Fruit fly (Drosophila melanogaster) whole organism, wandering third instar larva: ENCODE data around the gene Prm.

Source experiments
- Abd-B ChIP-seq: fragments of >200 bp; optimal IDR thresholded peaks from 2 replicates; lab custom pipeline; 2017; ENCODE audit warnings: missing biosample characterization, missing genetic modification characterization
- CG32264 ChIP-seq: fragments of 200-800 bp; sonication (Bioruptor generic); optimal IDR thresholded peaks from 2 replicates; lab custom pipeline; 2016; ENCODE audit warnings: missing biosample characterization, missing genetic modification characterization
- CG9705 ChIP-seq: fragments of 200-800 bp; sonication (Bioruptor generic); optimal IDR thresholded peaks from 2 replicates; lab custom pipeline; 2018; ENCODE audit warnings: missing biosample characterization, mild to moderate bottlenecking, missing genetic modification characterization
- CrebA ChIP-seq: fragments of 200-800 bp; sonication (Bioruptor generic); optimal IDR thresholded peaks from 2 replicates; lab custom pipeline; 2016; ENCODE audit warnings: missing biosample characterization, mild to moderate bottlenecking, missing genetic modification characterization, borderline replicate concordance
- Dfd ChIP-seq: fragments of >200 bp; optimal IDR thresholded peaks from 2 replicates; lab custom pipeline; 2017; ENCODE audit warnings: missing biosample characterization, missing genetic modification characterization
- Dif ChIP-seq: fragments of 200-275, 200-300 bp; sonication (Bioruptor generic); optimal IDR thresholded peaks from 2 replicates; lab custom pipeline; 2018; ENCODE audit warnings: missing biosample characterization, missing genetic modification characterization; ENCODE audit not compliant: partially characterized antibody
- GATAd ChIP-seq: sonication (Bioruptor generic); optimal IDR thresholded peaks from 2 replicates; lab custom pipeline; 2016; ENCODE audit warnings: missing biosample characterization, missing genetic modification characterization
- HLH106 ChIP-seq: fragments of 200-800 bp; optimal IDR thresholded peaks from 3 replicates; lab custom pipeline; 2019; ENCODE audit warnings: missing biosample characterization, mild to moderate bottlenecking, missing genetic modification characterization, moderate library complexity
- Hnf4 ChIP-seq: fragments of 200-800 bp; sonication (Bioruptor generic); optimal IDR thresholded peaks from 2 replicates; lab custom pipeline; 2016; ENCODE audit warnings: missing biosample characterization, mild to moderate bottlenecking, missing genetic modification characterization
- Hr78 ChIP-seq: fragments of >200 bp; optimal IDR thresholded peaks from 2 replicates; lab custom pipeline; 2017; ENCODE audit warnings: missing biosample characterization, missing genetic modification characterization
- Hr83 ChIP-seq: fragments of 200-300 bp; sonication (Bioruptor generic); optimal IDR thresholded peaks from 2 replicates; lab custom pipeline; 2016; ENCODE audit warnings: missing biosample characterization, mild to moderate bottlenecking, missing genetic modification characterization, moderate library complexity; ENCODE audit not compliant: poor library complexity, severe bottlenecking
- Jra ChIP-seq: sonication (Bioruptor generic); optimal IDR thresholded peaks from 2 replicates; lab custom pipeline; 2016; ENCODE audit warnings: missing biosample characterization, missing genetic modification characterization
- Mio ChIP-seq: sonication (Bioruptor generic); optimal IDR thresholded peaks from 2 replicates; lab custom pipeline; 2016; ENCODE audit warnings: missing biosample characterization, missing genetic modification characterization
- Myc ChIP-seq: fragments of >200 bp; optimal IDR thresholded peaks from 2 replicates; lab custom pipeline; 2017
- N ChIP-seq: fragments of >200 bp; optimal IDR thresholded peaks from 2 replicates; lab custom pipeline; 2018; ENCODE audit warnings: missing biosample characterization, missing external identifiers, missing genetic modification characterization
- OdsH ChIP-seq: fragments of 200-800 bp; sonication (Bioruptor generic); optimal IDR thresholded peaks from 2 replicates; lab custom pipeline; 2016; ENCODE audit warnings: missing biosample characterization, mild to moderate bottlenecking, missing genetic modification characterization
- Rel ChIP-seq, 2 experiments: fragments of 200-800 bp; sonication (Bioruptor generic) in 1 of 2; optimal IDR thresholded peaks; 2 replicates in 1 of 2; 3 replicates in 1 of 2; lab custom pipeline; 2016 to 2019; ENCODE audit warnings: mild to moderate bottlenecking in 2 of 2, missing biosample characterization in 2 of 2, missing genetic modification characterization in 2 of 2, moderate library complexity in 1 of 2
- Sp1 ChIP-seq: fragments of 200-800 bp; sonication (Bioruptor generic); optimal IDR thresholded peaks from 3 replicates; lab custom pipeline; 2019; ENCODE audit warnings: missing biosample characterization, mild to moderate bottlenecking, missing genetic modification characterization, moderate library complexity
- Vsx2 ChIP-seq: fragments of 200-300, 225-300 bp; sonication (Bioruptor generic); optimal IDR thresholded peaks from 2 replicates; lab custom pipeline; 2018; ENCODE audit warnings: missing biosample characterization, missing genetic modification characterization; ENCODE audit not compliant: partially characterized antibody
- br ChIP-seq: fragments of 200-800 bp; sonication (Bioruptor generic); optimal IDR thresholded peaks from 2 replicates; lab custom pipeline; 2016; ENCODE audit warnings: missing biosample characterization, missing genetic modification characterization
- brk ChIP-seq: fragments of 200-800 bp; sonication (Bioruptor generic); optimal IDR thresholded peaks from 2 replicates; lab custom pipeline; 2016; ENCODE audit warnings: missing biosample characterization, mild to moderate bottlenecking, missing genetic modification characterization
- dl ChIP-seq, 2 experiments: fragments of 175-275, 200-275 bp in 1 of 2; fragments of 200-275 bp in 1 of 2; sonication (Bioruptor generic); optimal IDR thresholded peaks; lab custom pipeline; 2018; ENCODE audit warnings: mild to moderate bottlenecking in 2 of 2, missing biosample characterization in 2 of 2, missing genetic modification characterization in 2 of 2, moderate library complexity in 2 of 2; ENCODE audit not compliant: partially characterized antibody in 2 of 2, insufficient read depth in 1 of 2
- dmrt93B ChIP-seq: fragments of 200-800 bp; sonication (Bioruptor generic); optimal IDR thresholded peaks from 2 replicates; lab custom pipeline; 2018; ENCODE audit warnings: missing biosample characterization, mild to moderate bottlenecking, missing genetic modification characterization
- dsf ChIP-seq: sonication (Bioruptor generic); optimal IDR thresholded peaks from 2 replicates; lab custom pipeline; 2016; ENCODE audit warnings: missing biosample characterization, missing genetic modification characterization, borderline replicate concordance
- ey ChIP-seq: fragments of 200-800 bp; sonication (Bioruptor generic); optimal IDR thresholded peaks from 2 replicates; lab custom pipeline; 2016; ENCODE audit warnings: missing biosample characterization, missing genetic modification characterization
- foxo ChIP-seq, 2 experiments: fragments of 200-800 bp; sonication (Bioruptor generic); optimal IDR thresholded peaks; 2 replicates in 1 of 2; 3 replicates in 1 of 2; lab custom pipeline; 2016 to 2017; ENCODE audit warnings: missing biosample characterization in 2 of 2, missing genetic modification characterization in 2 of 2
- fru ChIP-seq: fragments of 200-800 bp; sonication (Bioruptor generic); optimal IDR thresholded peaks from 3 replicates; lab custom pipeline; 2016; ENCODE audit warnings: missing biosample characterization, mild to moderate bottlenecking, missing genetic modification characterization
- h ChIP-seq: fragments of 200-800 bp; sonication (Bioruptor generic); optimal IDR thresholded peaks from 3 replicates; lab custom pipeline; 2016; ENCODE audit warnings: missing biosample characterization, mild to moderate bottlenecking, missing genetic modification characterization
- jim ChIP-seq: fragments of 175-275, 200-325 bp; sonication (Bioruptor generic); optimal IDR thresholded peaks from 2 replicates; lab custom pipeline; 2016; ENCODE audit warnings: missing biosample characterization, mild to moderate bottlenecking, missing genetic modification characterization
- lola ChIP-seq: fragments of >200 bp; optimal IDR thresholded peaks from 2 replicates; lab custom pipeline; 2017; ENCODE audit warnings: missing biosample characterization, missing genetic modification characterization
- pan ChIP-seq: fragments of >200 bp; optimal IDR thresholded peaks from 2 replicates; lab custom pipeline; 2017
- psq ChIP-seq: fragments of 200-800 bp; sonication (Bioruptor generic); optimal IDR thresholded peaks from 3 replicates; lab custom pipeline; 2017; ENCODE audit warnings: missing biosample characterization, mild to moderate bottlenecking, missing genetic modification characterization, moderate library complexity
- rgr ChIP-seq: fragments of 200-800 bp; sonication (Bioruptor generic); optimal IDR thresholded peaks from 3 replicates; lab custom pipeline; 2016; ENCODE audit warnings: missing biosample characterization, mild to moderate bottlenecking, missing genetic modification characterization
- sage ChIP-seq: fragments of 200-800 bp; sonication (Bioruptor generic); optimal IDR thresholded peaks from 2 replicates; lab custom pipeline; 2016; ENCODE audit warnings: missing biosample characterization, mild to moderate bottlenecking, missing genetic modification characterization
- sv ChIP-seq: fragments of 200-800 bp; sonication (Bioruptor generic); optimal IDR thresholded peaks from 3 replicates; lab custom pipeline; 2016; ENCODE audit warnings: missing biosample characterization, missing genetic modification characterization
- tai ChIP-seq: sonication (Bioruptor generic); optimal IDR thresholded peaks from 2 replicates; lab custom pipeline; 2016; ENCODE audit warnings: missing biosample characterization, missing genetic modification characterization
- usp ChIP-seq: fragments of >200 bp; optimal IDR thresholded peaks from 2 replicates; lab custom pipeline; 2017; ENCODE audit warnings: missing biosample characterization, missing genetic modification characterization
- woc ChIP-seq: sonication (Bioruptor generic); optimal IDR thresholded peaks from 2 replicates; lab custom pipeline; 2016; ENCODE audit warnings: missing biosample characterization, mild to moderate bottlenecking, missing genetic modification characterization

Prm gene

dm6 chr3L:8698493-8699166, 46.5 kb downstream of the Prm start:
- peak; percentile 21 for TF ChIP-seq Vsx2
- peak; percentile 46 for TF ChIP-seq Hnf4 (GFP tag; lab: Kevin White, UChicago)
- no peak for TF ChIP-seq Rel (GFP tag; optimal IDR thresholded peaks at IDR 0.05; lab: Kevin White, UChicago)
- TF ChIP-seq Rel (tag; optimal IDR thresholded peaks at IDR 0.05; lab: Kevin White, UChicago), result peak; percentile 28
- TF ChIP-seq sv (GFP tag; lab: Kevin White, UChicago), result no peak

- no peak for TF ChIP-seq Vsx2
- TF ChIP-seq Dif (GFP tag; lab: Kevin White, UChicago), result no peak
- no peak for TF ChIP-seq Rel (GFP tag; optimal IDR thresholded peaks at IDR 0.05; lab: Kevin White, UChicago)
- peak; percentile 64 for TF ChIP-seq Rel (tag; optimal IDR thresholded peaks at IDR 0.05; lab: Kevin White, UChicago)
- no peak for TF ChIP-seq Hr78 (GFP tag; lab: Kevin White, UChicago)
- no peak for TF ChIP-seq brk (GFP tag; lab: Kevin White, UChicago)
- no peak for TF ChIP-seq jim (GFP tag; lab: Kevin White, UChicago)
- TF ChIP-seq Myc, result no peak
- peak; percentile 4 for TF ChIP-seq HLH106 (tag; lab: Kevin White, UChicago)
- TF ChIP-seq Hr83 (GFP tag; lab: Kevin White, UChicago), result no peak
- TF ChIP-seq foxo (GFP tag; optimal IDR thresholded peaks at IDR 0.05; lab: Kevin White, UChicago), result no peak
- no peak for TF ChIP-seq rgr (GFP tag; lab: Kevin White, UChicago)
- no peak for TF ChIP-seq CG9705
- TF ChIP-seq dmrt93B (GFP tag; lab: Kevin White, UChicago), result no peak
- no peak for TF ChIP-seq Mio (GFP tag; lab: Kevin White, UChicago)
- peak; percentile 98 for TF ChIP-seq Dfd (GFP tag; lab: Kevin White, UChicago)
- TF ChIP-seq, all 38 proteins: peak for 3
Observed at dm6 chr3L:8697862-8698261, 47.2 kb downstream of the Prm start.

dm6 chr3L:8696487-8696954, 48.6 kb downstream of the Prm start:
- no peak for TF ChIP-seq CG32264 (GFP tag; lab: Kevin White, UChicago)
- TF ChIP-seq dmrt93B (GFP tag; lab: Kevin White, UChicago), result peak; percentile 39
- peak; percentile 42 for TF ChIP-seq CG9705
- peak; percentile 30 for TF ChIP-seq dsf (GFP tag; lab: Kevin White, UChicago)
- TF ChIP-seq lola (GFP tag; lab: Kevin White, UChicago), result no peak
- TF ChIP-seq ey, result peak; percentile 7
- TF ChIP-seq sage (GFP tag; lab: Kevin White, UChicago), result peak; percentile 58
- TF ChIP-seq br (GFP tag; lab: Kevin White, UChicago), result peak; percentile 65
- peak; percentile 55 for TF ChIP-seq jim (GFP tag; lab: Kevin White, UChicago)
- no peak for TF ChIP-seq Abd-B (GFP tag; lab: Kevin White, UChicago)
- TF ChIP-seq Jra, result peak; percentile 54
- no peak for TF ChIP-seq pan (lab: Kevin White, UChicago)
- peak; percentile 48 for TF ChIP-seq HLH106 (tag; lab: Kevin White, UChicago)
- TF ChIP-seq h (GFP tag; lab: Kevin White, UChicago), result peak; percentile 99
- TF ChIP-seq tai (GFP tag; lab: Kevin White, UChicago), result peak; percentile 89
- no peak for TF ChIP-seq Dif (GFP tag; lab: Kevin White, UChicago)
- no peak for TF ChIP-seq Dfd (GFP tag; lab: Kevin White, UChicago)
- no peak for TF ChIP-seq sv (GFP tag; lab: Kevin White, UChicago)
- peak; percentile 50 for TF ChIP-seq Sp1 (GFP tag; lab: Kevin White, UChicago)
- TF ChIP-seq Rel (GFP tag; optimal IDR thresholded peaks at IDR 0.05; lab: Kevin White, UChicago), result peak; percentile 11
- peak; percentile 85 for TF ChIP-seq Rel (tag; optimal IDR thresholded peaks at IDR 0.05; lab: Kevin White, UChicago)
- TF ChIP-seq foxo (GFP tag; optimal IDR thresholded peaks at IDR 0.05; lab: Kevin White, UChicago), result peak in 1 of 2 experiments; percentile 64
- TF ChIP-seq OdsH (GFP tag; lab: Kevin White, UChicago), result peak; percentile 78
- TF ChIP-seq dl (GFP tag; optimal IDR thresholded peaks at IDR 0.05; lab: Kevin White, UChicago; ENCODE audit: insufficient read depth in 1 of 2, partially characterized antibody in 2 of 2), result no peak
- peak; percentile 64 for TF ChIP-seq psq (GFP tag; lab: Kevin White, UChicago)
- TF ChIP-seq GATAd (GFP tag; lab: Kevin White, UChicago), result no peak
- TF ChIP-seq Hr78 (GFP tag; lab: Kevin White, UChicago), result no peak
- no peak for TF ChIP-seq Vsx2
- peak; percentile 63 for TF ChIP-seq fru (GFP tag; lab: Kevin White, UChicago)
- no peak for TF ChIP-seq usp (GFP tag; lab: Kevin White, UChicago)
- TF ChIP-seq woc (GFP tag; lab: Kevin White, UChicago), result no peak
- TF ChIP-seq Hnf4 (GFP tag; lab: Kevin White, UChicago), result peak; percentile 67
- TF ChIP-seq rgr (GFP tag; lab: Kevin White, UChicago), result peak; percentile 86
- TF ChIP-seq N, result no peak
- no peak for TF ChIP-seq Myc
- no peak for TF ChIP-seq Mio (GFP tag; lab: Kevin White, UChicago)
- peak; percentile 99 for TF ChIP-seq Hr83 (GFP tag; lab: Kevin White, UChicago)
- TF ChIP-seq brk (GFP tag; lab: Kevin White, UChicago), result peak; percentile 55
- TF ChIP-seq CrebA (GFP tag; lab: Kevin White, UChicago), result peak; percentile 4
